Fruit fly (Drosophila melanogaster) whole organism, prepupa: Measurements from ENCODE around the gene AOX3.

Experiments
- Blimp-1 ChIP-seq: fragments of 200-800 bp; sonication (Bioruptor generic); optimal IDR thresholded peaks from 3 replicates; lab custom pipeline; 2017; ENCODE audit warnings: missing biosample characterization, missing genetic modification characterization, mild to moderate bottlenecking, moderate library complexity, missing genetic modification reagents
- CG10631 ChIP-seq: fragments of 200-800 bp; sonication (Bioruptor generic); optimal IDR thresholded peaks from 2 replicates; lab custom pipeline; 2016; ENCODE audit warnings: missing biosample characterization, missing genetic modification characterization
- CG10669 ChIP-seq: fragments of 200-800 bp; sonication (Bioruptor generic); optimal IDR thresholded peaks from 3 replicates; lab custom pipeline; 2018; ENCODE audit warnings: missing biosample characterization, mild to moderate bottlenecking, missing genetic modification characterization, moderate library complexity
- CG11294 ChIP-seq: fragments of 200-800 bp; sonication (Bioruptor generic); IDR thresholded peaks from 2 replicates; pipeline ENCODE4 v1.3.6; 2022; ENCODE audit warnings: missing biosample characterization, missing genetic modification characterization
- CG11762 ChIP-seq: fragments of 200-800 bp; sonication (Bioruptor generic); optimal IDR thresholded peaks from 3 replicates; lab custom pipeline; 2016; ENCODE audit warnings: missing biosample characterization, missing genetic modification characterization; ENCODE audit not compliant: insufficient read depth
- CG11902 ChIP-seq: fragments of 200-800 bp; sonication (Bioruptor generic); optimal IDR thresholded peaks from 3 replicates; lab custom pipeline; 2016; ENCODE audit warnings: missing biosample characterization, missing genetic modification characterization
- CG15336 ChIP-seq: fragments of 200-800 bp; sonication (Bioruptor generic); IDR thresholded peaks from 2 replicates; pipeline ENCODE4 v1.3.6; 2022; ENCODE audit warnings: missing biosample characterization, missing genetic modification characterization
- CG1621 ChIP-seq: fragments of 200-800 bp; sonication (Bioruptor generic); optimal IDR thresholded peaks from 3 replicates; lab custom pipeline; 2018; ENCODE audit warnings: missing biosample characterization, mild to moderate bottlenecking, missing genetic modification characterization
- CG31627 ChIP-seq: fragments of 200-800 bp; sonication (Bioruptor generic); optimal IDR thresholded peaks from 3 replicates; lab custom pipeline; 2016; ENCODE audit warnings: missing biosample characterization, missing genetic modification characterization
- CG32006 ChIP-seq: fragments of 200-800 bp; sonication (Bioruptor generic); optimal IDR thresholded peaks from 3 replicates; lab custom pipeline; 2017; ENCODE audit warnings: missing biosample characterization, mild to moderate bottlenecking, missing genetic modification characterization
- CG34406 ChIP-seq: fragments of 200-800 bp; sonication (Bioruptor generic); optimal IDR thresholded peaks from 3 replicates; lab custom pipeline; 2016; ENCODE audit warnings: missing biosample characterization, missing genetic modification characterization
- CG3919 ChIP-seq: fragments of 200-800 bp; sonication (Bioruptor generic); optimal IDR thresholded peaks from 3 replicates; lab custom pipeline; 2016; ENCODE audit warnings: missing biosample characterization, missing genetic modification characterization
- CG4318 ChIP-seq: fragments of 200-800 bp; sonication (Bioruptor generic); optimal IDR thresholded peaks from 3 replicates; lab custom pipeline; 2017; ENCODE audit warnings: missing biosample characterization, mild to moderate bottlenecking, missing genetic modification characterization
- CG6163 ChIP-seq: fragments of 200-800 bp; sonication (Bioruptor generic); IDR thresholded peaks from 3 replicates; pipeline ENCODE4 v1.3.6; 2022; ENCODE audit warnings: missing biosample characterization, missing genetic modification characterization
- CG6276 ChIP-seq: fragments of 200-800 bp; sonication (Bioruptor generic); optimal IDR thresholded peaks from 2 replicates; lab custom pipeline; 2017; ENCODE audit warnings: missing biosample characterization, mild to moderate bottlenecking, missing genetic modification characterization
- CG8119 ChIP-seq: fragments of 200-800 bp; sonication (Bioruptor generic); IDR thresholded peaks from 3 replicates; pipeline ENCODE4 v1.3.6; 2022; ENCODE audit warnings: missing biosample characterization, missing genetic modification characterization
- CG8319 ChIP-seq: fragments of 200-800 bp; sonication (Bioruptor generic); optimal IDR thresholded peaks from 3 replicates; lab custom pipeline; 2016; ENCODE audit warnings: missing biosample characterization, missing genetic modification characterization
- CG8632 ChIP-seq: fragments of 200-800 bp; sonication (Bioruptor generic); optimal IDR thresholded peaks from 3 replicates; lab custom pipeline; 2016; ENCODE audit warnings: missing biosample characterization, missing genetic modification characterization
- CG9139 ChIP-seq: fragments of 200-800 bp; sonication (Bioruptor generic); optimal IDR thresholded peaks from 3 replicates; lab custom pipeline; 2017; ENCODE audit warnings: missing biosample characterization, mild to moderate bottlenecking, missing genetic modification characterization
- Eip75B ChIP-seq: fragments of 200-800 bp; sonication (Bioruptor generic); optimal IDR thresholded peaks from 3 replicates; lab custom pipeline; 2016; ENCODE audit warnings: missing biosample characterization, missing genetic modification characterization
- Eip78C ChIP-seq: fragments of 200-800 bp; sonication (Bioruptor generic); peaks from one replicate; lab custom pipeline; 2016; ENCODE audit warnings: missing biosample characterization, missing genetic modification characterization
- Eip93F ChIP-seq: fragments of 200-800 bp; sonication (Bioruptor generic); optimal IDR thresholded peaks from 2 replicates; lab custom pipeline; 2016; ENCODE audit warnings: missing biosample characterization, mild to moderate bottlenecking, missing genetic modification characterization
- Gug ChIP-seq: fragments of 200-800 bp; sonication (Bioruptor generic); IDR thresholded peaks from 2 replicates; pipeline ENCODE4 v1.3.6; 2022; ENCODE audit warnings: missing biosample characterization, missing genetic modification characterization
- Hr38 ChIP-seq: sonication (Bioruptor generic); optimal IDR thresholded peaks from 2 replicates; lab custom pipeline; 2016; ENCODE audit warnings: missing biosample characterization, missing genetic modification characterization
- Hr39 ChIP-seq: fragments of 200-800 bp; sonication (Bioruptor generic); optimal IDR thresholded peaks from 2 replicates; lab custom pipeline; 2016; ENCODE audit warnings: missing biosample characterization, missing genetic modification characterization
- Lpt ChIP-seq: fragments of 200-800 bp; sonication (Bioruptor generic); optimal IDR thresholded peaks from 3 replicates; lab custom pipeline; 2016; ENCODE audit warnings: missing biosample characterization, missing genetic modification characterization
- Met ChIP-seq: fragments of 200-800 bp; sonication (Bioruptor generic); optimal IDR thresholded peaks from 3 replicates; lab custom pipeline; 2016; ENCODE audit warnings: missing biosample characterization, missing genetic modification characterization
- Smox ChIP-seq: fragments of 200-800 bp; sonication (Bioruptor generic); optimal IDR thresholded peaks from 3 replicates; lab custom pipeline; 2016; ENCODE audit warnings: missing biosample characterization, missing genetic modification characterization
- Sox102F ChIP-seq: fragments of 200-800 bp; sonication (Bioruptor generic); optimal IDR thresholded peaks from 2 replicates; lab custom pipeline; 2016; ENCODE audit warnings: missing biosample characterization, mild to moderate bottlenecking, missing genetic modification characterization
- Sox14 ChIP-seq: fragments of 200-800 bp; sonication (Bioruptor generic); optimal IDR thresholded peaks from 3 replicates; lab custom pipeline; 2016; ENCODE audit warnings: missing biosample characterization, missing genetic modification characterization
- Sox15 ChIP-seq: fragments of 200-800 bp; sonication (Bioruptor generic); optimal IDR thresholded peaks from 3 replicates; lab custom pipeline; 2016; ENCODE audit warnings: missing biosample characterization, missing genetic modification characterization
- achi ChIP-seq: fragments of 200-800 bp; sonication (Bioruptor generic); optimal IDR thresholded peaks from 3 replicates; lab custom pipeline; 2016; ENCODE audit warnings: missing biosample characterization, missing genetic modification characterization
- acj6 ChIP-seq: fragments of 200-800 bp; sonication (Bioruptor generic); optimal IDR thresholded peaks from 3 replicates; lab custom pipeline; 2016; ENCODE audit warnings: missing biosample characterization, missing genetic modification characterization
- cyc ChIP-seq: fragments of 200-800 bp; sonication (Bioruptor generic); optimal IDR thresholded peaks from 3 replicates; lab custom pipeline; 2016; ENCODE audit warnings: missing biosample characterization, missing genetic modification characterization
- dac ChIP-seq: fragments of 200-800 bp; sonication (Bioruptor generic); optimal IDR thresholded peaks from 2 replicates; lab custom pipeline; 2017; ENCODE audit warnings: missing biosample characterization, mild to moderate bottlenecking, missing genetic modification characterization
- esn ChIP-seq: fragments of 200-800 bp; sonication (Bioruptor generic); optimal IDR thresholded peaks from 2 replicates; lab custom pipeline; 2016; ENCODE audit warnings: missing biosample characterization, mild to moderate bottlenecking, missing genetic modification characterization, moderate library complexity
- fd59A ChIP-seq: fragments of 200-800 bp; sonication (Bioruptor generic); optimal IDR thresholded peaks from 2 replicates; lab custom pipeline; 2017; ENCODE audit warnings: missing biosample characterization, mild to moderate bottlenecking, missing genetic modification characterization, missing genetic modification reagents
- fd85E ChIP-seq: fragments of 200-800 bp; sonication (Bioruptor generic); optimal IDR thresholded peaks from 3 replicates; lab custom pipeline; 2016; ENCODE audit warnings: missing biosample characterization, missing genetic modification characterization
- fkh ChIP-seq: fragments of 200-800 bp; sonication (Bioruptor generic); optimal IDR thresholded peaks from 3 replicates; lab custom pipeline; 2017; ENCODE audit warnings: missing biosample characterization, mild to moderate bottlenecking, missing genetic modification characterization, moderate library complexity
- lz ChIP-seq: fragments of 200-800 bp; sonication (Bioruptor generic); optimal IDR thresholded peaks from 3 replicates; lab custom pipeline; 2016; ENCODE audit warnings: missing biosample characterization, missing genetic modification characterization
- net ChIP-seq: fragments of 200-800 bp; sonication (Bioruptor generic); optimal IDR thresholded peaks from 3 replicates; lab custom pipeline; 2016; ENCODE audit warnings: missing biosample characterization, missing genetic modification characterization
- pdm3 ChIP-seq: fragments of 200-800 bp; sonication (Bioruptor generic); optimal IDR thresholded peaks from 3 replicates; lab custom pipeline; 2016; ENCODE audit warnings: missing biosample characterization, missing genetic modification characterization
- salr ChIP-seq, 2 experiments: fragments of 200-800 bp; sonication (Bioruptor generic); optimal IDR thresholded peaks; 3 replicates each; lab custom pipeline; 2016 to 2018; ENCODE audit warnings: missing biosample characterization in 2 of 2, missing genetic modification characterization in 2 of 2, mild to moderate bottlenecking in 1 of 2
- spab ChIP-seq: fragments of 200-800 bp; sonication (Bioruptor generic); optimal IDR thresholded peaks from 2 replicates; lab custom pipeline; 2017; ENCODE audit warnings: missing biosample characterization, mild to moderate bottlenecking, missing genetic modification characterization, missing genetic modification reagents
- ss ChIP-seq, 2 experiments: fragments of 200-800 bp; sonication (Bioruptor generic); optimal IDR thresholded peaks; 2 replicates in 1 of 2; 3 replicates in 1 of 2; lab custom pipeline; 2017 to 2018; ENCODE audit warnings: mild to moderate bottlenecking in 2 of 2, missing biosample characterization in 2 of 2, missing genetic modification characterization in 2 of 2, moderate library complexity in 1 of 2
- topi ChIP-seq: fragments of 200-800 bp; sonication (Bioruptor generic); optimal IDR thresholded peaks from 3 replicates; lab custom pipeline; 2016; ENCODE audit warnings: missing biosample characterization, missing genetic modification characterization
- vri ChIP-seq: fragments of 200-800 bp; sonication (Bioruptor generic); optimal IDR thresholded peaks from 3 replicates; lab custom pipeline; 2016; ENCODE audit warnings: missing biosample characterization, mild to moderate bottlenecking, missing genetic modification characterization

Gene AOX3

DNA sequence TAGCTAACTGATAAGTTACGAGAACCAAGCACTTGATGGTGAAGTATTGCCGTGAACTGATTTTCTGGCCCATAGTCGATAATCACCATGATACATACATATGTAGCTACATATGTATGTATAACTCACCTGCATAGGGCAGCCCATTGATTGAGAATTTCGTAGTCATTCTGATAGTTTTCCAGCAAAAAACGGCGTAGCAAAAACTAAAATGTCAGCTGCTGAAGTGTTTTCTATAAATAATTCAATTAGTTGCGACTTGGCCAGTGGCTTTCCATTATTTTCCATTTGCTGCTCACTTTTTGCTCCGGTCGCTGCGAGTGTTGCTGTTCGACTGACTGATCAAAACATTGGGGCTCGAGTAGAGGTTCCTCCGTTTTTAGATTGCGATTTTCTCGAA is 762 bp downstream of the AOX3 start:
- TF ChIP-seq CG6276 (GFP tag; lab: Kevin White, UChicago) (no peak), CG10669 (GFP tag; lab: Kevin White, UChicago) (no peak), Hr39 (GFP tag; lab: Kevin White, UChicago) (no peak), CG10631 (GFP tag; lab: Kevin White, UChicago) (no peak), Gug (GFP tag; lab: Robert Waterston, UW) (no peak), Eip75B (GFP tag; lab: Kevin White, UChicago) (no peak), CG3919 (GFP tag; lab: Kevin White, UChicago) (no peak), ss (GFP tag; optimal IDR thresholded peaks at IDR 0.05; lab: Kevin White, UChicago) (no peak)

DNA sequence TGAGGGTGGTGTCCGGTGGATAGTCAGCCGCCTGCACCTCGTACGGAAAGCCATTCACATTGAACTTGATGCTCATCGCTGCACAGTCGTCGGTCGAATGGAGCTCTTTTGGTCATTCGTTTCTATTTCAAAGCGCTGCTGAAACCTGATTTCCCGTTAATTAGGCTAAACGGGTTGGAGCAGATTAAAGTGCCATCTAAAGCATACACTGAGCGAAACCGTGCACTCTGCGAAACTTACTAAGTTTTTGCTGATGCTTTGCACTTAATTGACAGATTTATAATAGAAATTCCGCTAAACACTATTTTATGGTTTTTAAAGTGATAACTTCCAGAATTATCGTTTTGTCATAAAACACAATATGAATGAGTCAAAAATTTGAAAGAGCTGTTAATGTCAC is 5.7 kb downstream of the AOX3 start, which contains the start of gene AOX2:
Gene AOX2 (minus strand): TSS at position 101 of the 400 bp plus-strand sequence.
- TF ChIP-seq pdm3 (GFP tag; lab: Kevin White, UChicago) (no peak), Eip78C (GFP tag; lab: Kevin White, UChicago) (peak; percentile 30)

DNA sequence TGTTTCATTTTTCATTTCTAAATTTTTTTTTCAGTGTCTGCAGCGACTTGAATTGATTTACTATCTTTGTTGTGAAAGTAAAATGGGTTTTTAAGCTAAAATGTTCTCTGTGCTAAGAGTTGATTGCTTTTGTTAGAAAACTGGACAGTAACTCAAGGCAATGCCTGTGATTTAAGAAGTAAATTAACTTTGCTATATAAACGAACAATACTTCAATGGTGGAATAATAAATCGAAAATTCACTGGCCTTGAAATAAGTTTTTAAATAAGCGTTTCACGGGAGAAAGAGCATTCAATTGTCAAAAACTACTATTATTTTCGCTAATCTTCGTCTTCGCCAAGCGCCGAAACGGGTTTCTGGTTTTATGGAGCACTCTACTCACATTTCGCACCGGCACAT is 7.1 kb downstream of the AOX3 start:
- TF ChIP-seq CG34406 (no peak), Hr38 (GFP tag; lab: Kevin White, UChicago) (no peak), CG8119 (GFP tag; lab: Robert Waterston, UW) (peak; percentile 76), topi (GFP tag; lab: Kevin White, UChicago) (peak; percentile 29), CG31627 (GFP tag; lab: Kevin White, UChicago) (peak; percentile 15), Smox (GFP tag; lab: Kevin White, UChicago) (peak; percentile 29), Hr39 (GFP tag; lab: Kevin White, UChicago) (peak; percentile 32), CG15336 (GFP tag; lab: Robert Waterston, UW) (peak; percentile 68), CG6163 (peak; percentile 51; the same call in 2 of the 3 replicates), dac (GFP tag; lab: Kevin White, UChicago) (peak; percentile 6), lz (GFP tag; lab: Kevin White, UChicago) (peak; percentile 1), CG10669 (GFP tag; lab: Kevin White, UChicago) (no peak), CG4318 (GFP tag; lab: Kevin White, UChicago) (peak; percentile 49), CG9139 (GFP tag; lab: Kevin White, UChicago) (no peak), Sox14 (peak; percentile 38), vri (GFP tag; lab: Kevin White, UChicago) (no peak), CG32006 (GFP tag; lab: Kevin White, UChicago) (peak; percentile 76), ss (GFP tag; optimal IDR thresholded peaks at IDR 0.05; lab: Kevin White, UChicago) (no peak), fkh (GFP tag; lab: Kevin White, UChicago) (no peak), Eip93F (GFP tag; lab: Kevin White, UChicago) (no peak), achi (GFP tag; lab: Kevin White, UChicago) (peak; percentile 55), CG1621 (no peak), Gug (GFP tag; lab: Robert Waterston, UW) (no peak), acj6 (GFP tag; lab: Kevin White, UChicago) (no peak), cyc (GFP tag; lab: Kevin White, UChicago) (peak; percentile 3), esn (GFP tag; lab: Kevin White, UChicago) (peak; percentile 32), Blimp-1 (GFP tag; lab: Kevin White, UChicago) (no peak), Met (GFP tag; lab: Kevin White, UChicago) (peak; percentile 28), net (GFP tag; lab: Kevin White, UChicago) (peak; percentile 47), fd59A (no peak), salr (GFP tag; optimal IDR thresholded peaks at IDR 0.05; lab: Kevin White, UChicago) (peak in 1 of 2 experiments; percentile 33), fd85E (no peak), Sox102F (GFP tag; lab: Kevin White, UChicago) (peak; percentile 23), CG6276 (GFP tag; lab: Kevin White, UChicago) (peak; percentile 56), Sox15 (peak; percentile 0), CG8319 (no peak), Lpt (GFP tag; lab: Kevin White, UChicago) (peak; percentile 27), CG8632 (GFP tag; lab: Kevin White, UChicago) (peak; percentile 26), CG3919 (GFP tag; lab: Kevin White, UChicago) (no peak), CG11902 (GFP tag; lab: Kevin White, UChicago) (peak; percentile 14), CG11762 (GFP tag; lab: Kevin White, UChicago) (no peak), spab (GFP tag; lab: Kevin White, UChicago) (no peak), CG11294 (GFP tag; lab: Robert Waterston, UW) (no peak)
